Worm (Caenorhabditis elegans) whole organism, mixed stage, embryonic: ENCODE results near the gene him-18.
A peak's percentile ranks its signal among the peaks of the same experiment; 100 is the strongest.

ENCODE experiments used
- bed-3 ChIP-seq: fragments of 200-800 bp; sonication (Bioruptor generic); optimal IDR thresholded peaks from 3 replicates; lab custom pipeline; 2018; ENCODE audit warnings: mild to moderate bottlenecking, missing genetic modification characterization, moderate library complexity, missing compliant biosample characterization
- ces-1 ChIP-seq: fragments of 150-350 bp; optimal IDR thresholded peaks from 2 replicates; lab custom pipeline; 2014; ENCODE audit warnings: missing biosample characterization, missing genetic modification reagents, missing genetic modification characterization
- elt-1 ChIP-seq: sonication (generic microtip); optimal IDR thresholded peaks from 2 replicates; lab custom pipeline; 2017; ENCODE audit warnings: missing genetic modification characterization, mild to moderate bottlenecking, missing compliant biosample characterization, antibody characterized with exemption, moderate library complexity, borderline replicate concordance; ENCODE audit not compliant: insufficient read depth
- elt-3 ChIP-seq: fragments of 150-350 bp; optimal IDR thresholded peaks from 2 replicates; lab custom pipeline; 2014; ENCODE audit warnings: missing biosample characterization, missing genetic modification characterization
- flh-1 ChIP-seq: fragments of 200-800 bp; sonication (Bioruptor generic); optimal IDR thresholded peaks from 2 replicates; lab custom pipeline; 2018; ENCODE audit warnings: mild to moderate bottlenecking, missing genetic modification characterization, moderate library complexity, missing compliant biosample characterization
- lsy-2 ChIP-seq: fragments of 150-350 bp; optimal IDR thresholded peaks from 2 replicates; lab custom pipeline; 2014; ENCODE audit warnings: missing biosample characterization, missing genetic modification characterization
- mab-5 ChIP-seq: fragments of 150-350 bp; optimal IDR thresholded peaks from 2 replicates; lab custom pipeline; 2014; ENCODE audit warnings: missing biosample characterization, missing genetic modification characterization
- nhr-28 ChIP-seq: fragments of 150-350 bp; optimal IDR thresholded peaks from 2 replicates; lab custom pipeline; 2014; ENCODE audit warnings: missing biosample characterization, missing genetic modification characterization
- nhr-76 ChIP-seq: sonication (generic microtip); optimal IDR thresholded peaks from 2 replicates; lab custom pipeline; 2017; ENCODE audit warnings: missing biosample characterization, missing genetic modification characterization
- snpc-4 ChIP-seq: fragments of 150-350 bp; optimal IDR thresholded peaks from 2 replicates; lab custom pipeline; 2014; ENCODE audit warnings: missing biosample characterization, missing genetic modification characterization
- unc-39 ChIP-seq: fragments of 150-350 bp; optimal IDR thresholded peaks from 2 replicates; lab custom pipeline; 2014; ENCODE audit warnings: missing biosample characterization, missing genetic modification characterization
- ztf-11 ChIP-seq: fragments of 150-350 bp; optimal IDR thresholded peaks from 2 replicates; lab custom pipeline; 2014; ENCODE audit warnings: missing biosample characterization, missing genetic modification characterization

- no peak for TF ChIP-seq unc-39 (tag; lab: Kevin White, UChicago)
- no peak for TF ChIP-seq mab-5 (tag; lab: Kevin White, UChicago)
- TF ChIP-seq snpc-4: no peak
- peak; percentile 22 for TF ChIP-seq lsy-2 (tag; lab: Kevin White, UChicago)
- no peak for TF ChIP-seq ztf-11 (tag; lab: Kevin White, UChicago)
- no peak for TF ChIP-seq elt-1 (tag; lab: Kevin White, UChicago)
- TF ChIP-seq nhr-28 (tag; lab: Kevin White, UChicago): no peak
- no peak for TF ChIP-seq elt-3
- TF ChIP-seq flh-1: no peak
- TF ChIP-seq ces-1 (GFP tag; lab: Kevin White, UChicago): peak; percentile 92
- no peak for TF ChIP-seq nhr-76 (tag; lab: Kevin White, UChicago)
- no peak for TF ChIP-seq bed-3 (GFP tag; lab: Kevin White, UChicago)
These were observed 6.8 kb upstream of the him-18 start, which contains the start of gene acy-1 for ce11 chrIII:4721750-4722149.
